Worm (Caenorhabditis elegans): ENCODE data around the gene hda-2.
A peak's percentile ranks its signal among the peaks of the same experiment; 100 is the strongest.

Gene hda-2

ce11 chrII:8039416-8039815 is 17.1 kb upstream of the hda-2 start, which contains the start of the genes ubh-4 and algn-6 (continued):
- TF ChIP-seq nfyb-1 (GFP tag; IDR thresholded peaks at IDR 0.05) (no peak), zfh-2 (GFP tag; conservative IDR thresholded peaks at IDR 0.05) (no peak), tbx-9 (tag; optimal IDR thresholded peaks at IDR 0.05; ENCODE audit: borderline replicate concordance) (no peak), ceh-58 (GFP tag; IDR thresholded peaks at IDR 0.05) (no peak), F52B5.7 (tag; optimal IDR thresholded peaks at IDR 0.05) (no peak), lsl-1 (GFP tag; optimal IDR thresholded peaks at IDR 0.05) (peak; percentile 87), Y56A3A.18 (GFP tag; IDR thresholded peaks at IDR 0.05) (no peak), sea-2 (GFP tag; IDR thresholded peaks at IDR 0.05) (no peak), ceh-91 (GFP tag; IDR thresholded peaks at IDR 0.05) (peak; percentile 69; the same call in 1 of the 2 replicates), F33H1.4 (GFP tag; IDR thresholded peaks at IDR 0.05) (peak; percentile 24; the same call in 1 of the 2 replicates), F57A8.1 (GFP tag; optimal IDR thresholded peaks at IDR 0.05) (no peak), Y53F4B.3 (GFP tag; IDR thresholded peaks at IDR 0.05) (no peak), rpc-1 (optimal IDR thresholded peaks at IDR 0.05) (no peak), rpc-1 (tag; optimal IDR thresholded peaks at IDR 0.05) (no peak), B0336.3 (GFP tag; IDR thresholded peaks at IDR 0.05) (no peak), ztf-28 (GFP tag; IDR thresholded peaks at IDR 0.05) (0 out of 2 replicates have a peak, but pooled peaks have one; percentile 60), K11D2.4 (GFP tag; IDR thresholded peaks at IDR 0.05) (no peak), xnd-1 (tag; optimal IDR thresholded peaks at IDR 0.05) (peak; percentile 25), lin-40 (tag; optimal IDR thresholded peaks at IDR 0.05) (peak; percentile 16), atf-7 (tag; optimal IDR thresholded peaks at IDR 0.05) (no peak), pha-4 (tag; optimal IDR thresholded peaks at IDR 0.05) (no peak), die-1 (tag; optimal IDR thresholded peaks at IDR 0.05) (no peak), chd-7 (tag; optimal IDR thresholded peaks at IDR 0.05) (no peak), ztf-26 (tag; optimal IDR thresholded peaks at IDR 0.05) (no peak), nhr-179 (tag; optimal IDR thresholded peaks at IDR 0.05) (no peak), B0035.1 (tag; optimal IDR thresholded peaks at IDR 0.05) (no peak), C17E4.6 (GFP tag; IDR thresholded peaks at IDR 0.05) (no peak), ceh-100 (GFP tag; IDR thresholded peaks at IDR 0.05) (no peak), athp-1 (tag; optimal IDR thresholded peaks at IDR 0.05) (peak; percentile 54), mel-28 (tag; optimal IDR thresholded peaks at IDR 0.05; ENCODE audit: borderline replicate concordance) (no peak), madf-3 (GFP tag; IDR thresholded peaks at IDR 0.05) (peak; percentile 61; the same call in 1 of the 2 replicates), lir-1 (GFP tag; conservative IDR thresholded peaks at IDR 0.05) (no peak), ccch-3 (GFP tag; optimal IDR thresholded peaks at IDR 0.05) (no peak), hlh-12 (tag; optimal IDR thresholded peaks at IDR 0.05) (no peak), nhr-27 (tag; optimal IDR thresholded peaks at IDR 0.05) (no peak), ets-4 (GFP tag; optimal IDR thresholded peaks at IDR 0.05) (no peak), somi-1 (GFP tag; optimal IDR thresholded peaks at IDR 0.05) (no peak), tlf-1 (GFP tag; optimal IDR thresholded peaks at IDR 0.05) (no peak), ceh-79 (tag; optimal IDR thresholded peaks at IDR 0.05) (no peak), ZK185.1 (tag; optimal IDR thresholded peaks at IDR 0.05; ENCODE audit: poor library complexity, severe bottlenecking) (peak; percentile 69), nhr-80 (tag; optimal IDR thresholded peaks at IDR 0.05) (peak; percentile 51), lag-1 (GFP tag; IDR thresholded peaks at IDR 0.05) (no peak), gei-17 (GFP tag; optimal IDR thresholded peaks at IDR 0.05) (no peak), ztf-22 (GFP tag; optimal IDR thresholded peaks at IDR 0.05) (no peak), zim-3 (tag; optimal IDR thresholded peaks at IDR 0.05) (no peak), F57C9.4 (tag; optimal IDR thresholded peaks at IDR 0.05) (no peak), madf-10 (tag; optimal IDR thresholded peaks at IDR 0.05) (peak; percentile 32), snpc-1.1 (tag; optimal IDR thresholded peaks at IDR 0.05; ENCODE audit: insufficient read depth) (no peak), egl-18 (GFP tag; IDR thresholded peaks at IDR 0.05) (no peak), F23B12.7 (tag; optimal IDR thresholded peaks at IDR 0.05; ENCODE audit: insufficient read depth) (peak; percentile 63)

All from whole organism, young adult.